Fruit fly (Drosophila melanogaster) whole organism, embryonic: Measurements from ENCODE around the gene Gcn5.

ENCODE experiments used
- Abd-B ChIP-seq: fragments of 200-800 bp; sonication (Bioruptor generic); optimal IDR thresholded peaks from 2 replicates; lab custom pipeline; 2018; ENCODE audit warnings: missing biosample characterization, mild to moderate bottlenecking, missing genetic modification characterization, moderate library complexity
- Antp ChIP-seq: fragments of 200-800 bp; sonication (Bioruptor generic); optimal IDR thresholded peaks from 3 replicates; lab custom pipeline; 2016; ENCODE audit warnings: missing biosample characterization, missing genetic modification characterization
- BEAF-32 ChIP-seq: fragments of 200-800 bp; sonication (Bioruptor generic); optimal IDR thresholded peaks from 3 replicates; lab custom pipeline; 2017; ENCODE audit warnings: missing biosample characterization, missing genetic modification characterization, mild to moderate bottlenecking, moderate library complexity, missing genetic modification reagents
- CG12391 ChIP-seq: fragments of 200-800 bp; sonication (Bioruptor generic); optimal IDR thresholded peaks from 3 replicates; lab custom pipeline; 2018; ENCODE audit warnings: missing biosample characterization, mild to moderate bottlenecking, missing genetic modification characterization, moderate library complexity
- CG13287 ChIP-seq: fragments of 200-800 bp; sonication (Bioruptor generic); IDR thresholded peaks from 2 replicates; pipeline ENCODE4 v1.3.6; 2022; ENCODE audit warnings: missing biosample characterization, missing genetic modification characterization; ENCODE audit not compliant: partially characterized antibody
- CG13624 ChIP-seq: fragments of 200-800 bp; sonication (Bioruptor generic); optimal IDR thresholded peaks from 2 replicates; lab custom pipeline; 2016; ENCODE audit warnings: missing biosample characterization, missing genetic modification characterization
- CG14667 ChIP-seq: fragments of 200-800 bp; sonication (Bioruptor generic); IDR thresholded peaks from 2 replicates; pipeline ENCODE4 v1.3.6; 2022; ENCODE audit warnings: missing biosample characterization, missing genetic modification characterization
- CG14965 ChIP-seq: fragments of 200-800 bp; sonication (Bioruptor generic); optimal IDR thresholded peaks from 2 replicates; lab custom pipeline; 2016; ENCODE audit warnings: missing biosample characterization, missing genetic modification characterization, borderline replicate concordance
- CG15601 ChIP-seq: fragments of 200-800 bp; sonication (Bioruptor generic); optimal IDR thresholded peaks from 3 replicates; lab custom pipeline; 2019; ENCODE audit warnings: missing biosample characterization, mild to moderate bottlenecking, missing genetic modification characterization, moderate library complexity
- CG16779 ChIP-seq: fragments of 200-800 bp; sonication (Bioruptor generic); IDR thresholded peaks from 2 replicates; pipeline ENCODE4 v1.3.6; 2022; ENCODE audit warnings: missing biosample characterization, missing genetic modification characterization
- CG17186 ChIP-seq: fragments of 200-800 bp; sonication (Bioruptor generic); optimal IDR thresholded peaks from 3 replicates; lab custom pipeline; 2017; ENCODE audit warnings: missing biosample characterization, missing genetic modification reagents, missing genetic modification characterization
- CG2129 ChIP-seq: fragments of 200-800 bp; sonication (Bioruptor generic); IDR thresholded peaks from 2 replicates; pipeline ENCODE4 v1.3.6; 2022; ENCODE audit warnings: missing biosample characterization, missing genetic modification characterization; ENCODE audit not compliant: partially characterized antibody
- CG30431 ChIP-seq: fragments of 200-800 bp; sonication (Bioruptor generic); optimal IDR thresholded peaks from 2 replicates; lab custom pipeline; 2017; ENCODE audit warnings: missing biosample characterization, missing genetic modification characterization
- CG7786 ChIP-seq: fragments of 200-800 bp; sonication (Bioruptor generic); optimal IDR thresholded peaks from 2 replicates; lab custom pipeline; 2016; ENCODE audit warnings: missing biosample characterization, missing genetic modification characterization
- CG8388 ChIP-seq: fragments of 200-800 bp; sonication (Bioruptor generic); optimal IDR thresholded peaks from 2 replicates; lab custom pipeline; 2019; ENCODE audit warnings: missing biosample characterization, mild to moderate bottlenecking, missing genetic modification characterization, moderate library complexity
- CG9932 ChIP-seq: fragments of 200-800 bp; sonication (Bioruptor generic); IDR thresholded peaks from 2 replicates; pipeline ENCODE4 v1.3.6; 2022; ENCODE audit warnings: missing biosample characterization, missing genetic modification characterization
- Dad ChIP-seq: fragments of 200-800 bp; sonication (Bioruptor generic); optimal IDR thresholded peaks from 3 replicates; lab custom pipeline; 2016; ENCODE audit warnings: missing biosample characterization, missing genetic modification characterization
- Dp ChIP-seq: fragments of 200-800 bp; sonication (Bioruptor generic); optimal IDR thresholded peaks from 2 replicates; lab custom pipeline; 2018; ENCODE audit warnings: missing biosample characterization, mild to moderate bottlenecking, missing genetic modification characterization, moderate library complexity
- Hr78 ChIP-seq, 2 experiments: fragments of 200-800 bp in 1 of 2; fragments of >200 bp in 1 of 2; sonication (Bioruptor generic) in 1 of 2; optimal IDR thresholded peaks; 2 replicates each; lab custom pipeline; 2017 to 2019; ENCODE audit warnings: missing biosample characterization in 2 of 2, missing genetic modification characterization in 2 of 2, mild to moderate bottlenecking in 1 of 2, moderate library complexity in 1 of 2
- Jarid2 ChIP-seq: fragments of 200-800 bp; sonication (Bioruptor generic); optimal IDR thresholded peaks from 3 replicates; lab custom pipeline; 2017; ENCODE audit warnings: mild to moderate bottlenecking, missing biosample characterization, missing genetic modification reagents, missing genetic modification characterization
- Lim3 ChIP-seq: fragments of 200-800 bp; sonication (Bioruptor generic); IDR thresholded peaks from 2 replicates; pipeline ENCODE4 v1.3.6; 2022; ENCODE audit warnings: missing biosample characterization, missing genetic modification characterization
- Lpt ChIP-seq: fragments of >200 bp; optimal IDR thresholded peaks from 2 replicates; lab custom pipeline; 2018; ENCODE audit warnings: missing biosample characterization, missing genetic modification characterization
- Mrtf ChIP-seq: fragments of 200-800 bp; sonication (Bioruptor generic); IDR thresholded peaks from 3 replicates; pipeline ENCODE4 v1.3.6; 2022; ENCODE audit warnings: missing biosample characterization, missing genetic modification characterization
- Scr ChIP-seq: fragments of 200-800 bp; sonication (Bioruptor generic); IDR thresholded peaks from 2 replicates; pipeline ENCODE4 v1.3.6; 2022; ENCODE audit warnings: missing biosample characterization, missing genetic modification characterization; ENCODE audit not compliant: partially characterized antibody
- Usf ChIP-seq: fragments of 200-800 bp; sonication (Bioruptor generic); optimal IDR thresholded peaks from 2 replicates; lab custom pipeline; 2017; ENCODE audit warnings: missing genotype, missing biosample characterization, missing genetic modification characterization
- Xrp1 ChIP-seq: fragments of 200-800 bp; sonication (Bioruptor generic); IDR thresholded peaks from 2 replicates; pipeline ENCODE4 v1.3.6; 2022; ENCODE audit warnings: missing biosample characterization, missing genetic modification characterization
- YL-1 ChIP-seq: fragments of 200-800 bp; sonication (Bioruptor generic); optimal IDR thresholded peaks from 3 replicates; lab custom pipeline; 2017; ENCODE audit warnings: missing biosample characterization, mild to moderate bottlenecking, missing genetic modification characterization
- al ChIP-seq: fragments of 200-800 bp; sonication (Bioruptor generic); IDR thresholded peaks from 2 replicates; pipeline ENCODE4 v1.3.6; 2022; ENCODE audit warnings: missing biosample characterization, missing genetic modification characterization
- aop ChIP-seq: fragments of 200-800 bp; sonication (Bioruptor generic); IDR thresholded peaks from 2 replicates; pipeline ENCODE4 v1.3.6; 2022; ENCODE audit warnings: missing biosample characterization, missing genetic modification characterization
- ase ChIP-seq: fragments of 200-800 bp; sonication (Bioruptor generic); IDR thresholded peaks from 3 replicates; pipeline ENCODE4 v1.3.6; 2022; ENCODE audit warnings: missing biosample characterization, missing genetic modification characterization
- bigmax ChIP-seq: fragments of 200-800 bp; sonication (Bioruptor generic); optimal IDR thresholded peaks from 2 replicates; lab custom pipeline; 2018; ENCODE audit warnings: missing biosample characterization, mild to moderate bottlenecking, missing genetic modification characterization
- dati ChIP-seq: fragments of 200-800 bp; sonication (Bioruptor generic); IDR thresholded peaks from 2 replicates; pipeline ENCODE4 v1.3.6; 2022; ENCODE audit warnings: missing biosample characterization, missing genetic modification characterization
- en ChIP-seq: fragments of 200-800 bp; sonication (Bioruptor generic); optimal IDR thresholded peaks from 2 replicates; lab custom pipeline; 2016; ENCODE audit warnings: missing biosample characterization, missing genetic modification characterization
- fd102C ChIP-seq: fragments of 200-800 bp; sonication (Bioruptor generic); optimal IDR thresholded peaks from 2 replicates; lab custom pipeline; 2018; ENCODE audit warnings: missing biosample characterization, mild to moderate bottlenecking, missing genetic modification characterization, moderate library complexity
- gt ChIP-seq: fragments of 200-800 bp; sonication (Bioruptor generic); IDR thresholded peaks from 2 replicates; pipeline ENCODE4 v1.3.6; 2022; ENCODE audit warnings: missing biosample characterization, missing genetic modification characterization
- ham ChIP-seq: fragments of 200-800 bp; sonication (Bioruptor generic); IDR thresholded peaks from 2 replicates; pipeline ENCODE4 v1.3.6; 2022; ENCODE audit warnings: missing biosample characterization, missing genetic modification characterization
- inv ChIP-seq: fragments of 200-800 bp; sonication (Bioruptor generic); IDR thresholded peaks from 2 replicates; pipeline ENCODE4 v1.3.6; 2022; ENCODE audit warnings: missing biosample characterization, missing genetic modification characterization; ENCODE audit not compliant: partially characterized antibody
- jumu ChIP-seq: fragments of 200-800 bp; sonication (Bioruptor generic); optimal IDR thresholded peaks from 3 replicates; lab custom pipeline; 2016; ENCODE audit warnings: missing biosample characterization, missing genetic modification characterization
- mam ChIP-seq: fragments of 200-800 bp; sonication (Bioruptor generic); optimal IDR thresholded peaks from 3 replicates; lab custom pipeline; 2016; ENCODE audit warnings: missing biosample characterization, missing genetic modification characterization
- nerfin-1 ChIP-seq: fragments of 200-800 bp; sonication (Bioruptor generic); optimal IDR thresholded peaks from 3 replicates; lab custom pipeline; 2019; ENCODE audit warnings: missing biosample characterization, mild to moderate bottlenecking, missing genetic modification characterization, moderate library complexity
- prd ChIP-seq, 3 experiments: fragments of >200 bp in 2 of 3; fragments of 200-800 bp in 1 of 3; sonication (Bioruptor generic) in 1 of 3; optimal IDR thresholded peaks in 2 of 3; IDR thresholded peaks in 1 of 3; 2 replicates in 2 of 3; 3 replicates in 1 of 3; pipeline versions ENCODE4 v1.3.6 to Lab custom; 2017 to 2022; ENCODE audit warnings: missing biosample characterization in 1 of 3, missing genetic modification characterization in 1 of 3
- pros ChIP-seq: fragments of 200-800 bp; sonication (Bioruptor generic); optimal IDR thresholded peaks from 3 replicates; lab custom pipeline; 2019; ENCODE audit warnings: missing biosample characterization, mild to moderate bottlenecking, missing genetic modification characterization, moderate library complexity
- ranshi ChIP-seq: fragments of 200-800 bp; sonication (Bioruptor generic); IDR thresholded peaks from 2 replicates; pipeline ENCODE4 v1.3.6; 2022; ENCODE audit warnings: missing biosample characterization, missing genetic modification characterization
- so ChIP-seq: fragments of 200-800 bp; sonication (Bioruptor generic); IDR thresholded peaks from 3 replicates; pipeline ENCODE4 v1.3.6; 2022; ENCODE audit warnings: missing biosample characterization, missing genetic modification characterization
- tna ChIP-seq: fragments of 200-800 bp; sonication (Bioruptor generic); IDR thresholded peaks from 2 replicates; pipeline ENCODE4 v1.3.6; 2022; ENCODE audit warnings: missing biosample characterization, missing genetic modification characterization; ENCODE audit not compliant: partially characterized antibody
- twi ChIP-seq: fragments of 200-800 bp; optimal IDR thresholded peaks from 2 replicates; lab custom pipeline; 2019; ENCODE audit warnings: missing biosample characterization, mild to moderate bottlenecking, missing genetic modification characterization, moderate library complexity
- usp ChIP-seq: fragments of >200 bp; optimal IDR thresholded peaks from 2 replicates; lab custom pipeline; 2017; ENCODE audit warnings: missing biosample characterization, missing genetic modification characterization
- vvl ChIP-seq: fragments of 200-800 bp; sonication (Bioruptor generic); IDR thresholded peaks from 2 replicates; pipeline ENCODE4 v1.3.6; 2022; ENCODE audit warnings: missing biosample characterization, missing genetic modification characterization
- z ChIP-seq: fragments of 200-800 bp; sonication (Bioruptor generic); IDR thresholded peaks from 3 replicates; pipeline ENCODE4 v1.3.6; 2022; ENCODE audit warnings: missing biosample characterization, missing genetic modification characterization

The Gcn5 gene

DNA sequence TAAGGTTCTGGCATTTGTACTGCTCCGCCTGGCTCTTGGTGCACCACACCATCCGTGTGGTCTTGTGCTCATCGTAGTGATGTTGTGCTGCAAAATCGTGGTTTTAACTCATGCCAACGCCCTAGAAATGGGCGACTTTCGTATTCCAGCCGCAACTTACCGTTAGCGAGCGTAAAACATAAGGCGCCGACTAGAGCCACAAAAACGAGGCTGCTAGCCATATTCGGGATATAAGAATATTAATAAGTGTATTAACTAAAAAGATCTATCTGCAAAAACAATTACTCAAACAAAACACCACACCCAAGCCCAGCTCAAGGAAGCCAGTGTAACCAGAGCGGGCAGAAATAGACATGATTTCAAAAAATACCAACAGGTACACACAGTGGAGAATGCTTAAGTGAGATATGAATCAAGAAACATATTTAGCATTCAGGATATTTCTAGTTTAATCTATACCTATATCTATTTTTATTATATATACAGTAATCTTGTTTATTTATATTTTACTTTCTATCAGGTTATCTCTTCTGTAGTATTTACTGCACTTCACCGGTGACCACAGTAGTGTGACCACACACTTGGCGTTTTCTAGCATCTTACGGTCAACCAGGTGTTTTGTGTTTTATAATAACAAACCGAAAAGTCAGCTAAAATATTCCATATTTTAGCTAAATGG, 9.7 kb upstream of the Gcn5 start, which contains the start of the genes Tsf2 and CG34242 (continued):
- TF ChIP-seq Antp: no peak
- TF ChIP-seq nerfin-1 (tag; lab: Kevin White, UChicago): peak; percentile 80
- TF ChIP-seq Usf (GFP tag; lab: Kevin White, UChicago): no peak
- TF ChIP-seq CG2129 (GFP tag; lab: Robert Waterston, UW): no peak
- TF ChIP-seq mam (GFP tag; lab: Kevin White, UChicago): peak; percentile 21
- no peak for TF ChIP-seq usp (GFP tag; lab: Kevin White, UChicago)
- peak; percentile 25 for TF ChIP-seq Dp (GFP tag; lab: Kevin White, UChicago)
- no peak for TF ChIP-seq z (GFP tag; lab: Robert Waterston, UW)
- TF ChIP-seq tna: no peak
- TF ChIP-seq ranshi (GFP tag; lab: Robert Waterston, UW): peak; percentile 95
- TF ChIP-seq Xrp1 (GFP tag; lab: Robert Waterston, UW): peak; percentile 97
- TF ChIP-seq jumu: peak; percentile 8
- peak; percentile 79 for TF ChIP-seq al (GFP tag; lab: Robert Waterston, UW)
- TF ChIP-seq vvl (GFP tag; lab: Robert Waterston, UW): peak; percentile 96
- no peak for TF ChIP-seq CG7786 (GFP tag; lab: Kevin White, UChicago)
- peak; percentile 42 for TF ChIP-seq CG8388 (GFP tag; lab: Kevin White, UChicago)
- TF ChIP-seq ham: no peak
- no peak for TF ChIP-seq Lpt
- TF ChIP-seq Scr (GFP tag; lab: Robert Waterston, UW): no peak; the same call in 1 of the 2 replicates
- no peak for TF ChIP-seq Jarid2
- no peak for TF ChIP-seq Abd-B
- TF ChIP-seq CG14667 (GFP tag; lab: Robert Waterston, UW): peak; percentile 97
- TF ChIP-seq CG12391: peak; percentile 53
- TF ChIP-seq en (GFP tag; lab: Kevin White, UChicago): no peak
- TF ChIP-seq Mrtf (GFP tag; lab: Robert Waterston, UW): peak; percentile 87; the same call in 2 of the 3 replicates
- peak; percentile 96 for TF ChIP-seq CG9932 (GFP tag; lab: Robert Waterston, UW)
- TF ChIP-seq fd102C (GFP tag; lab: Kevin White, UChicago): no peak
- no peak for TF ChIP-seq pros (GFP tag; lab: Kevin White, UChicago)
- TF ChIP-seq Lim3: peak; percentile 59; the same call in 1 of the 2 replicates
- TF ChIP-seq Hr78 (GFP tag; optimal IDR thresholded peaks at IDR 0.05; lab: Kevin White, UChicago): no peak
- TF ChIP-seq CG17186 (GFP tag; lab: Kevin White, UChicago): peak; percentile 56
- TF ChIP-seq twi (tag; lab: Kevin White, UChicago): peak; percentile 25
- no peak for TF ChIP-seq Dad (GFP tag; lab: Kevin White, UChicago)
- TF ChIP-seq YL-1 (GFP tag; lab: Kevin White, UChicago): peak; percentile 87
- no peak for TF ChIP-seq inv (GFP tag; lab: Robert Waterston, UW)
- TF ChIP-seq BEAF-32 (GFP tag; lab: Kevin White, UChicago): no peak
- peak; percentile 22 for TF ChIP-seq CG15601
- no peak for TF ChIP-seq dati (GFP tag; lab: Robert Waterston, UW)
- TF ChIP-seq CG30431: no peak
- peak; percentile 94 for TF ChIP-seq ase (GFP tag; lab: Robert Waterston, UW)
- no peak for TF ChIP-seq CG14965 (GFP tag; lab: Kevin White, UChicago)
- no peak for TF ChIP-seq bigmax (GFP tag; lab: Kevin White, UChicago)
- TF ChIP-seq CG13287: no peak
- peak; percentile 48; the same call in 1 of the 3 replicates for TF ChIP-seq so (GFP tag; lab: Robert Waterston, UW)
- no peak for TF ChIP-seq aop (GFP tag; lab: Robert Waterston, UW)
- TF ChIP-seq prd (optimal IDR thresholded peaks at IDR 0.05; lab: Kevin White, UChicago): no peak
- TF ChIP-seq prd (GFP tag; IDR thresholded peaks at IDR 0.05; lab: Robert Waterston, UW): peak; percentile 96
- no peak for TF ChIP-seq CG13624
- peak; percentile 55 for TF ChIP-seq gt (GFP tag; lab: Robert Waterston, UW)
- TF ChIP-seq CG16779 (GFP tag; lab: Robert Waterston, UW): no peak
